Fruit fly (Drosophila melanogaster) whole organism, pupa: ENCODE data around the gene Ada2b.

Source experiments
- CG10348 ChIP-seq: fragments of 200-800 bp; sonication (Bioruptor generic); IDR thresholded peaks from 2 replicates; pipeline ENCODE4 v1.3.6; 2022; ENCODE audit warnings: missing biosample characterization, missing genetic modification characterization
- CG12605 ChIP-seq: fragments of 200-800 bp; sonication (Bioruptor generic); IDR thresholded peaks from 2 replicates; pipeline ENCODE4 v1.3.6; 2022; ENCODE audit warnings: missing biosample characterization, missing genetic modification characterization
- CG13204 ChIP-seq: fragments of 200-800 bp; sonication (Bioruptor generic); optimal IDR thresholded peaks from 2 replicates; lab custom pipeline; 2018; ENCODE audit warnings: missing biosample characterization, mild to moderate bottlenecking, missing genetic modification characterization, moderate library complexity
- CG14655 ChIP-seq: fragments of 200-800 bp; sonication (Bioruptor generic); optimal IDR thresholded peaks from 3 replicates; lab custom pipeline; 2017; ENCODE audit warnings: mild to moderate bottlenecking, missing biosample characterization, missing genetic modification reagents, missing genetic modification characterization
- CG15710 ChIP-seq: fragments of 200-800 bp; sonication (Bioruptor generic); optimal IDR thresholded peaks from 2 replicates; lab custom pipeline; 2018; ENCODE audit warnings: missing biosample characterization, mild to moderate bottlenecking, missing genetic modification characterization, moderate library complexity
- CG17806 ChIP-seq: fragments of 200-800 bp; sonication (Bioruptor generic); optimal IDR thresholded peaks from 2 replicates; lab custom pipeline; 2018; ENCODE audit warnings: missing biosample characterization, mild to moderate bottlenecking, missing genetic modification characterization, moderate library complexity
- CG32121 ChIP-seq: fragments of 200-800 bp; sonication (Bioruptor generic); IDR thresholded peaks from 2 replicates; pipeline ENCODE4 v1.3.6; 2022; ENCODE audit warnings: missing biosample characterization, missing genetic modification characterization
- CG34367 ChIP-seq: fragments of 200-800 bp; sonication (Bioruptor generic); optimal IDR thresholded peaks from 2 replicates; lab custom pipeline; 2018; ENCODE audit warnings: missing biosample characterization, mild to moderate bottlenecking, missing genetic modification characterization
- CG4496 ChIP-seq: fragments of 200-800 bp; sonication (Bioruptor generic); IDR thresholded peaks from 3 replicates; pipeline ENCODE4 v1.3.6; 2022; ENCODE audit warnings: missing biosample characterization, missing genetic modification characterization
- CG8159 ChIP-seq: fragments of 200-800 bp; sonication (Bioruptor generic); optimal IDR thresholded peaks from 3 replicates; lab custom pipeline; 2018; ENCODE audit warnings: missing biosample characterization, mild to moderate bottlenecking, missing genetic modification characterization, moderate library complexity
- CG8301 ChIP-seq: fragments of 200-800 bp; sonication (Bioruptor generic); optimal IDR thresholded peaks from 2 replicates; lab custom pipeline; 2018; ENCODE audit warnings: missing biosample characterization, mild to moderate bottlenecking, missing genetic modification characterization
- CG9948 ChIP-seq: fragments of 200-800 bp; sonication (Bioruptor generic); optimal IDR thresholded peaks from 2 replicates; lab custom pipeline; 2018; ENCODE audit warnings: missing biosample characterization, mild to moderate bottlenecking, missing genetic modification characterization, moderate library complexity
- D1 ChIP-seq: fragments of 200-800 bp; sonication (Bioruptor generic); optimal IDR thresholded peaks from 2 replicates; lab custom pipeline; 2018; ENCODE audit warnings: missing biosample characterization, mild to moderate bottlenecking, missing genetic modification characterization, moderate library complexity
- EcR ChIP-seq: fragments of 200-800 bp; sonication (Bioruptor generic); optimal IDR thresholded peaks from 3 replicates; lab custom pipeline; 2019; ENCODE audit warnings: missing biosample characterization, missing genetic modification characterization, mild to moderate bottlenecking, moderate library complexity, missing genetic modification reagents
- Ets98B ChIP-seq: fragments of 200-800 bp; sonication (Bioruptor generic); IDR thresholded peaks from 2 replicates; pipeline ENCODE4 v1.3.6; 2022; ENCODE audit warnings: missing biosample characterization, missing genetic modification characterization
- Pif1A ChIP-seq: fragments of 200-800 bp; sonication (Bioruptor generic); optimal IDR thresholded peaks from 3 replicates; lab custom pipeline; 2016; ENCODE audit warnings: missing biosample characterization, missing genetic modification characterization
- Pif1B ChIP-seq: fragments of 200-800 bp; sonication (Bioruptor generic); optimal IDR thresholded peaks from 3 replicates; lab custom pipeline; 2016; ENCODE audit warnings: missing biosample characterization, missing genetic modification characterization
- Snoo ChIP-seq: fragments of 200-800 bp; sonication (Bioruptor generic); optimal IDR thresholded peaks from 3 replicates; lab custom pipeline; 2017; ENCODE audit warnings: missing biosample characterization, mild to moderate bottlenecking, missing genetic modification characterization, inconsistent platforms
- fd96Ca ChIP-seq: fragments of 200-800 bp; sonication (Bioruptor generic); IDR thresholded peaks from 3 replicates; pipeline ENCODE4 v1.3.6; 2022; ENCODE audit warnings: missing biosample characterization, missing genetic modification characterization
- gl ChIP-seq: fragments of 200-800 bp; sonication (Bioruptor generic); optimal IDR thresholded peaks from 2 replicates; lab custom pipeline; 2018; ENCODE audit warnings: missing biosample characterization, mild to moderate bottlenecking, missing genetic modification characterization
- rn ChIP-seq: fragments of 200-800 bp; sonication (Bioruptor generic); IDR thresholded peaks from 2 replicates; pipeline ENCODE4 v1.3.6; 2022; ENCODE audit warnings: missing biosample characterization, missing genetic modification characterization

Ada2b gene

dm6 chr3R:8264302-8265080 lies 24.2 kb upstream of the Ada2b start, which contains the start of the genes RPA1 and Mcm2:
TSS of gene RPA1 (minus strand) at chr3R:8264451.
TSS of gene Mcm2 (plus strand) at chr3R:8264970.
- no peak for TF ChIP-seq Pif1A (GFP tag; lab: Kevin White, UChicago)
- peak; percentile 70 for TF ChIP-seq CG17806 (tag; lab: Kevin White, UChicago)
- no peak for TF ChIP-seq CG12605 (GFP tag; lab: Robert Waterston, UW)
- TF ChIP-seq CG8159 (tag; lab: Kevin White, UChicago): peak; percentile 83
- TF ChIP-seq Snoo: peak; percentile 85
- no peak for TF ChIP-seq CG13204
- TF ChIP-seq CG10348 (GFP tag; lab: Robert Waterston, UW): peak; percentile 39; the same call in 1 of the 2 replicates
- no peak for TF ChIP-seq EcR (GFP tag; lab: Kevin White, UChicago)
- no peak for TF ChIP-seq D1 (tag; lab: Kevin White, UChicago)
- no peak for TF ChIP-seq CG14655 (GFP tag; lab: Kevin White, UChicago)
- peak; percentile 77 for TF ChIP-seq CG9948 (tag; lab: Kevin White, UChicago)
- TF ChIP-seq Ets98B (GFP tag; lab: Robert Waterston, UW): peak; percentile 71; the same call in 1 of the 2 replicates
- TF ChIP-seq Pif1B (GFP tag; lab: Kevin White, UChicago): no peak
- peak; percentile 61; the same call in 2 of the 3 replicates for TF ChIP-seq fd96Ca (GFP tag; lab: Robert Waterston, UW)
- TF ChIP-seq rn: peak; percentile 73
- peak; percentile 64 for TF ChIP-seq CG8301 (tag; lab: Kevin White, UChicago)
- TF ChIP-seq CG32121 (GFP tag; lab: Robert Waterston, UW): peak; percentile 73
- peak; percentile 83 for TF ChIP-seq CG15710
- peak; percentile 85 for TF ChIP-seq CG4496 (GFP tag; lab: Robert Waterston, UW)
- peak; percentile 65 for TF ChIP-seq CG34367 (tag; lab: Kevin White, UChicago)
- no peak for TF ChIP-seq gl (tag; lab: Kevin White, UChicago)
- TF ChIP-seq, all 21 proteins: peak for 13

dm6 chr3R:8261634-8262033 lies 21.3 kb upstream of the Ada2b start:
- TF ChIP-seq fd96Ca (GFP tag; lab: Robert Waterston, UW): no peak
- no peak for TF ChIP-seq CG4496 (GFP tag; lab: Robert Waterston, UW)
- TF ChIP-seq CG32121 (GFP tag; lab: Robert Waterston, UW): no peak
- no peak for TF ChIP-seq CG8159 (tag; lab: Kevin White, UChicago)
- TF ChIP-seq CG15710: no peak
- TF ChIP-seq CG10348 (GFP tag; lab: Robert Waterston, UW): no peak
- no peak for TF ChIP-seq CG17806 (tag; lab: Kevin White, UChicago)
- no peak for TF ChIP-seq CG8301 (tag; lab: Kevin White, UChicago)
- TF ChIP-seq CG12605 (GFP tag; lab: Robert Waterston, UW): no peak
- no peak for TF ChIP-seq CG14655 (GFP tag; lab: Kevin White, UChicago)
- no peak for TF ChIP-seq Pif1A (GFP tag; lab: Kevin White, UChicago)
- no peak for TF ChIP-seq Snoo
- TF ChIP-seq EcR (GFP tag; lab: Kevin White, UChicago): no peak
- no peak for TF ChIP-seq Ets98B (GFP tag; lab: Robert Waterston, UW)
- TF ChIP-seq rn: no peak

dm6 chr3R:8256040-8256439 lies 15.7 kb upstream of the Ada2b start:
- TF ChIP-seq Snoo: no peak
- TF ChIP-seq CG10348 (GFP tag; lab: Robert Waterston, UW): no peak
- no peak for TF ChIP-seq EcR (GFP tag; lab: Kevin White, UChicago)
- no peak for TF ChIP-seq CG9948 (tag; lab: Kevin White, UChicago)
- TF ChIP-seq CG34367 (tag; lab: Kevin White, UChicago): no peak
- no peak for TF ChIP-seq D1 (tag; lab: Kevin White, UChicago)
- no peak for TF ChIP-seq CG13204
- TF ChIP-seq CG14655 (GFP tag; lab: Kevin White, UChicago): peak; percentile 68
- TF ChIP-seq Ets98B (GFP tag; lab: Robert Waterston, UW): peak; percentile 47; the same call in 1 of the 2 replicates
- TF ChIP-seq fd96Ca (GFP tag; lab: Robert Waterston, UW): no peak
- TF ChIP-seq CG8301 (tag; lab: Kevin White, UChicago): peak; percentile 68
- no peak for TF ChIP-seq gl (tag; lab: Kevin White, UChicago)
- no peak for TF ChIP-seq CG15710
- TF ChIP-seq Pif1A (GFP tag; lab: Kevin White, UChicago): no peak
- no peak for TF ChIP-seq CG4496 (GFP tag; lab: Robert Waterston, UW)
- no peak for TF ChIP-seq CG17806 (tag; lab: Kevin White, UChicago)
- no peak for TF ChIP-seq CG8159 (tag; lab: Kevin White, UChicago)
- TF ChIP-seq CG12605 (GFP tag; lab: Robert Waterston, UW): peak; percentile 36; the same call in 1 of the 2 replicates
- peak; percentile 53 for TF ChIP-seq CG32121 (GFP tag; lab: Robert Waterston, UW)
- no peak for TF ChIP-seq Pif1B (GFP tag; lab: Kevin White, UChicago)
- TF ChIP-seq rn: no peak
- TF ChIP-seq, all 21 proteins: peak for 5

- no peak for TF ChIP-seq CG32121 (GFP tag; lab: Robert Waterston, UW)
- no peak for TF ChIP-seq CG14655 (GFP tag; lab: Kevin White, UChicago)
- no peak for TF ChIP-seq CG15710
- TF ChIP-seq CG17806 (tag; lab: Kevin White, UChicago): no peak
- no peak for TF ChIP-seq CG12605 (GFP tag; lab: Robert Waterston, UW)
These were observed 14.0 kb upstream of the Ada2b start for dm6 chr3R:8254347-8254746.

- TF ChIP-seq fd96Ca (GFP tag; lab: Robert Waterston, UW): 0 out of 3 replicates have a peak, but pooled peaks have one; percentile 18
- TF ChIP-seq Ets98B (GFP tag; lab: Robert Waterston, UW): no peak
- TF ChIP-seq CG13204: peak; percentile 90
- TF ChIP-seq CG34367 (tag; lab: Kevin White, UChicago): no peak
- TF ChIP-seq CG9948 (tag; lab: Kevin White, UChicago): no peak
- TF ChIP-seq Snoo: no peak
- TF ChIP-seq, all 21 proteins: peak for 2
These were observed 11.2 kb upstream of the Ada2b start for dm6 chr3R:8251532-8251931.
